Worm (Caenorhabditis elegans) whole organism, midembryonic: Measurements from ENCODE around the gene Y37A1B.4.

Source experiments
- T22C8.4 ChIP-seq: fragments of 200-800 bp; sonication (Bioruptor generic); IDR thresholded peaks from 2 replicates; pipeline ENCODE4 v1.3.6; 2022; ENCODE audit warnings: missing genetic modification characterization, missing compliant biosample characterization
- cog-1 ChIP-seq: sonication (generic microtip); optimal IDR thresholded peaks from 2 replicates; lab custom pipeline; 2016; ENCODE audit warnings: missing genetic modification characterization, missing compliant biosample characterization
- flt-1 ChIP-seq: fragments of 200-800 bp; sonication (Bioruptor generic); IDR thresholded peaks from 2 replicates; pipeline ENCODE4 v1.3.6; 2022; ENCODE audit warnings: missing genetic modification characterization, missing compliant biosample characterization
- klf-2 ChIP-seq: fragments of 200-800 bp; sonication (Bioruptor generic); conservative IDR thresholded peaks from 2 replicates; pipeline ENCODE4 v1.3.6; 2022; ENCODE audit warnings: missing genetic modification reagents, missing genetic modification characterization, missing compliant biosample characterization
- med-1 ChIP-seq: sonication (generic microtip); optimal IDR thresholded peaks from 2 replicates; lab custom pipeline; 2017; ENCODE audit warnings: missing genetic modification characterization, mild to moderate bottlenecking, missing compliant biosample characterization, antibody characterized with exemption, missing genetic modification reagents; ENCODE audit not compliant: insufficient read depth
- ref-1 ChIP-seq: fragments of 200-800 bp; sonication (Bioruptor generic); conservative IDR thresholded peaks from 2 replicates; pipeline ENCODE4 v1.3.6; 2022; ENCODE audit warnings: missing genetic modification reagents, missing genetic modification characterization, missing compliant biosample characterization
- tab-1 ChIP-seq: fragments of 200-800 bp; sonication (Bioruptor generic); IDR thresholded peaks from 2 replicates; pipeline ENCODE4 v1.3.6; 2022; ENCODE audit warnings: missing genetic modification characterization, missing compliant biosample characterization
- ztf-23 ChIP-seq: fragments of 200-800 bp; sonication (Bioruptor generic); IDR thresholded peaks from 2 replicates; pipeline ENCODE4 v1.3.6; 2022; ENCODE audit warnings: missing genetic modification reagents, missing genetic modification characterization, missing compliant biosample characterization
- ztf-29 ChIP-seq: fragments of 200-800 bp; sonication (Bioruptor generic); IDR thresholded peaks from 2 replicates; pipeline ENCODE4 v1.3.6; 2022; ENCODE audit warnings: missing genetic modification reagents, missing genetic modification characterization, missing compliant biosample characterization

Y37A1B.4 gene

ce11 chrIV:14032620-14033501, 27.7 kb downstream of the Y37A1B.4 start:
- TF ChIP-seq ztf-23 (peak; percentile 75), ztf-29 (GFP tag; lab: Robert Waterston, UW) (peak; percentile 53; the same call in 1 of the 2 replicates), klf-2 (GFP tag; lab: Robert Waterston, UW) (no peak), med-1 (GFP tag; lab: Kevin White, UChicago) (no peak), T22C8.4 (0 out of 2 replicates have a peak, but pooled peaks have one; percentile 32), cog-1 (tag; lab: Kevin White, UChicago) (peak; percentile 96), flt-1 (GFP tag; lab: Robert Waterston, UW) (peak; percentile 64; the same call in 1 of the 2 replicates), tab-1 (GFP tag; lab: Robert Waterston, UW) (no peak)

- TF ChIP-seq cog-1 (tag; lab: Kevin White, UChicago): no peak
- no peak for TF ChIP-seq ztf-23
- TF ChIP-seq ref-1 (GFP tag; lab: Robert Waterston, UW): no peak
- TF ChIP-seq tab-1 (GFP tag; lab: Robert Waterston, UW): no peak
- TF ChIP-seq med-1 (GFP tag; lab: Kevin White, UChicago): no peak
- TF ChIP-seq T22C8.4: no peak
- no peak for TF ChIP-seq flt-1 (GFP tag; lab: Robert Waterston, UW)
- TF ChIP-seq klf-2 (GFP tag; lab: Robert Waterston, UW): no peak
- no peak for TF ChIP-seq ztf-29 (GFP tag; lab: Robert Waterston, UW)
These were observed 40.6 kb downstream of the Y37A1B.4 start, which contains the start of the genes irld-56 and irld-55 for ce11 chrIV:14019883-14020282. irld-56 (minus strand) TSS chrIV:14019983. irld-55 (plus strand) TSS chrIV:14020198.

- TF ChIP-seq klf-2 (GFP tag; lab: Robert Waterston, UW) (no peak), tab-1 (GFP tag; lab: Robert Waterston, UW) (no peak), cog-1 (tag; lab: Kevin White, UChicago) (no peak), T22C8.4 (no peak), med-1 (GFP tag; lab: Kevin White, UChicago) (no peak), flt-1 (GFP tag; lab: Robert Waterston, UW) (no peak), ztf-29 (GFP tag; lab: Robert Waterston, UW) (no peak), ztf-23 (no peak), ref-1 (GFP tag; lab: Robert Waterston, UW) (no peak)
These were observed 44.7 kb downstream of the Y37A1B.4 start, which contains the start of gene srw-63 for ce11 chrIV:14015844-14016243. srw-63 (minus strand) TSS chrIV:14015944.

- peak; percentile 50 for TF ChIP-seq med-1 (GFP tag; lab: Kevin White, UChicago)
- TF ChIP-seq T22C8.4: 0 out of 2 replicates have a peak, but pooled peaks have one; percentile 42
- TF ChIP-seq ztf-29 (GFP tag; lab: Robert Waterston, UW): peak; percentile 57
- no peak for TF ChIP-seq cog-1 (tag; lab: Kevin White, UChicago)
- no peak; the same call in 1 of the 2 replicates for TF ChIP-seq ref-1 (GFP tag; lab: Robert Waterston, UW)
- no peak; the same call in none of the 2 replicates for TF ChIP-seq flt-1 (GFP tag; lab: Robert Waterston, UW)
- TF ChIP-seq tab-1 (GFP tag; lab: Robert Waterston, UW): no peak
- no peak for TF ChIP-seq ztf-23
- no peak for TF ChIP-seq klf-2 (GFP tag; lab: Robert Waterston, UW)
These were observed 46.8 kb downstream of the Y37A1B.4 start for ce11 chrIV:14013692-14014091.
